Fruit fly (Drosophila melanogaster): Measurements from ENCODE around the gene Galk.

DNA sequence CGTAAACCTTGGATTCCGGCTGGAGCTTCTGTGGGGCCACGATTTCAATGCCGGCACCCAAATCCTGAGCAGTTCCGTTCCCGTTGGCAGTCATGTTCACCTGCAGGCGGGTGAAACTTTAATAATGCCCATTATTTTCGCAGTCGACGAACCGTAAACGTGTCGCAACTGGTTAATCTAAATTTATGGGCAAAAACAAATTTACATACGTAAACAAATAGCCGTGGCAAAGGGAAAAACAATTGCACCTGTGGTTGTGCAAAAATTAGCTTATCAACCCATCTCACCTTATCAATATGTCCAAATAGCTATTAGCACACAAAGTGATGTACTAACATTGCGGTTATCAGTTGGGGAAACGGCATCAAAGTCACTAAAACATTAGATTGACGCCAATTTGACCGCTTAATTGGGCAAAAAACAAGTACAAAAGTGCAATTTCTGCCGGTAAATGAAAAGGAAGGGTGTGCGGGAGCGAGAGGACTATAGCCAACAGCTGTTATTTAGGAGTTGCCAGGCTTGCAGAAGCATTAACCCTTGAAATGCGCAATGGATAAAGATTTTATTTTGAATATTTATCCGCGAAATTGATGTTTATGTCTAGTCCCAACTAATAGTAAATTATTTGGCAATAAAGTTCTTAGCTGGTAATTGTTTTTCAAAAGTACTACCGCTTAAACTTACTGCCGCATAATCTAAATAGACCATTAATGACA lies 601 bp downstream of the Galk start:
- TF ChIP-seq D1 (tag; optimal IDR thresholded peaks at IDR 0.05) (no peak), CG12605 (GFP tag; IDR thresholded peaks at IDR 0.05) (no peak), EcR (GFP tag; optimal IDR thresholded peaks at IDR 0.05) (no peak)

Measured in whole organism, pupa.